Worm (Caenorhabditis elegans) whole organism, L4/young adult: ENCODE measurements around the gene srh-52.

Experiments
- W03F9.2 ChIP-seq: fragments of 150-350 bp; optimal IDR thresholded peaks from 2 replicates; lab custom pipeline; 2014; ENCODE audit warnings: missing biosample characterization, missing genetic modification characterization
- dao-5 ChIP-seq: sonication (generic microtip); optimal IDR thresholded peaks from 2 replicates; lab custom pipeline; 2016; ENCODE audit warnings: missing genotype, missing genetic modification characterization, moderate library complexity, missing compliant biosample characterization
- him-1 ChIP-seq: sonication (generic microtip); optimal IDR thresholded peaks from 2 replicates; lab custom pipeline; 2016; ENCODE audit warnings: missing genotype, missing genetic modification reagents, missing genetic modification characterization, missing compliant biosample characterization

The srh-52 gene

ce11 chrV:15352376-15352775, 23.7 kb downstream of the srh-52 start, which contains the start of gene srx-58:
Gene srx-58 (plus strand): TSS chrV:15352676.
- TF ChIP-seq dao-5 (no peak), him-1 (tag; lab: Kevin White, UChicago) (no peak)

DNA sequence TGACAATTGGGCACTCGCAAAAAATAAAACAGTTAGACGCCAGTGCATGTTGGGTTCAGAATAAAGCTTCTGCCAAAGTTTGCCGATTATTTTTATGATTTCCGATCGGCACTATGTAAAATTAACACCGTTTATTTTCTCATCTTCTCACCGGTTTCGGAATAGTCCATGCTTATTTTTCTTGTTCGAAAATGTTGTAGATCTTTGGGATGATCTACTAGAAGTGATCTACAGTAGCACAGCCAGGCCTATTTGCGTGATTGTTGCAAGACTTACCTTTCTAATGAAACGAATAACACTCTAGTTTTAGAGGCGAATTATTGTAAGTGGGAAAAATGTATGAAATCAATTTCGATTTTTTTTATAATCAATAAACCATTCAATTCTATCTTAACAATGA, 25.5 kb downstream of the srh-52 start, which contains the start of gene clec-231:
Gene clec-231, minus strand, starts transcription at position 101 of the 400 bp plus-strand sequence.
- TF ChIP-seq him-1 (tag; lab: Kevin White, UChicago): no peak

ce11 chrV:15349044-15349443, 27.1 kb downstream of the srh-52 start, which contains the start of gene clec-230:
Gene clec-230 (minus strand): TSS chrV:15349144.
- TF ChIP-seq dao-5: no peak
- TF ChIP-seq him-1 (tag; lab: Kevin White, UChicago): no peak
- no peak for TF ChIP-seq W03F9.2 (tag; lab: Kevin White, UChicago)

DNA sequence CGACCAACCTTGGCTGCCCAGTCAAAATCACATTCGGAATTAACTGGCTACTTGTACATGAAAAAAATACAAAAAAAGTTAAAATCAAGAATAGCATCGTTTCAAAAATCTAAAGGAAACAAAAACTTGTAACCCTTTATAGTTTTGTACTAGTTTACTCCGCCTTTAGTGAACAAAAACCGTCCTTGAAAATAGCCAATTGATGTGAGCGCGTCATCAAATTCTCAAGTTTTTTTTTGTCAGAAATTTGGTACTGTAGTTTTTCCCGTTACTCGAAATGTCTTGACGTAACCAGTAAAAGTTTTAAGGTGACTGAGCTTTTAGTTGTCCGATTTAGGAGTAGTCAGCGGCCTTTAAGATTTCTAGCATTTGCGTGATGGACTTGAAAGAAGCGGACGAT, 28.8 kb downstream of the srh-52 start, which contains the start of gene C29F3.3:
Gene C29F3.3, minus strand, starts transcription at position 101 of the 400 bp plus-strand sequence.
- TF ChIP-seq him-1 (tag; lab: Kevin White, UChicago) (no peak), W03F9.2 (tag; lab: Kevin White, UChicago) (no peak), dao-5 (no peak)

DNA sequence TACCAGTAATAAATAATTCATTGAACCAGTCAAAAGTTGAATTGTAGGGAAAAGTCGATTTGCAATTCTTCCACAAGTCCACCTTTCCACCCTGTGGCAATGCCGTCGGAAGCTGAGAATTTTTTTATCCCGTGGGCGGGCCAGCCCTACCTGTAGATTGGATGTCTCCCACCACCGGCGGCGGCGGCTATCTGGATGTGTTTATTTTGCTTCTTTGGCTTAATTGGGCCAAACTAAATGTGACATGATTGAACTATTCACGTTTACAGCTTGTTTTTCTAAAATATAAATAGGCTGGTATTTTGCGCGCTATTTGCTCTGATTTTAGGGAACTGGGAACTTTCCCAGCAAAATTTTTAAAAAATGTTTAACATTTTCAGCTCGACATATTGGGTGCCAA, 31.6 kb downstream of the srh-52 start, which contains the start of gene wrt-8:
Gene wrt-8, minus strand, starts transcription at position 101 of the 400 bp plus-strand sequence.
- TF ChIP-seq him-1 (tag; lab: Kevin White, UChicago): no peak
- TF ChIP-seq W03F9.2 (tag; lab: Kevin White, UChicago): no peak
- no peak for TF ChIP-seq dao-5

DNA sequence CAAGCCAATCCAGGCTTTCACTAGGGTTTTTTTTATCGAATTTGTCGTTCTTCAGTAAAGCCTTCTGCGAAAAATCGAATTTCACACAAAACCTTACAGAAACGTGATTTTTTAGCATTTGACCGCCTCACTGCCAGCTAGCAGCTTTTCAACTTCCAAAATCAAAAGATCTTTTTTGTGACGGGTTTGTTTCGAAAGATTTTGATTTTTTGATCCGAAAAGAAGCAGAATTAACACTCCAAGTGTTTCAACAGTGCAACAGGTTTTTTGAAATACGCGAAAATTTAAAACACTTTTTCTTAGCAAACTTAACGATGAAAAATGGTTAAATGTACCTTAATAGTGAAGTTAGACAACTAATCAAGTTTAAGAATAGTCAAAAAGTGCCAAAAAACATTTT, 34.7 kb downstream of the srh-52 start, which contains the start of gene clec-229:
Gene clec-229, minus strand, starts transcription at position 101 of the 400 bp plus-strand sequence.
- TF ChIP-seq dao-5 (no peak), him-1 (tag; lab: Kevin White, UChicago) (no peak), W03F9.2 (tag; lab: Kevin White, UChicago) (no peak)

DNA sequence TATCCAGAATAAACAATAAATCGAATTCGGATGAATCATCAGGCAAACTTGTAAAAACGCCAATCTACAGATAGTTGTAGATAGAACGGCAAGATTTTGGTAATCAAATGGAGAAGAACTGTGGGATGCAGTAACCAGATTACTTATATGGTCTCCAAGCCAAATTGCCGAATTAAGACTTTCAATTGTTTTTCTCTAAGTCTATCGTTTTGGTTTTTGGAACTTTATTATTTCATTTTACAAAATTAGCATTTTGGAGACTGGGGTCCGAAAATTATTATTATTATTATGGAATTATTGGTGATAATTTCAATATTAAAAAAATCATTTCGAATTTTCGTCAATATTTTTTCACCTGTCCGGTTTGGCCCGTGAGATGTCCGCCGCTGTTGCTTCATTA, 36.8 kb downstream of the srh-52 start, which contains the start of gene clec-228:
Gene clec-228, minus strand, starts transcription at position 101 of the 400 bp plus-strand sequence.
- TF ChIP-seq W03F9.2 (tag; lab: Kevin White, UChicago) (no peak), dao-5 (no peak), him-1 (tag; lab: Kevin White, UChicago) (no peak)

ce11 chrV:15337405-15337804, 38.7 kb downstream of the srh-52 start, which contains the start of gene wrt-7:
Gene wrt-7 (minus strand): TSS chrV:15337505.
- no peak for TF ChIP-seq dao-5
- TF ChIP-seq him-1 (tag; lab: Kevin White, UChicago): no peak
- TF ChIP-seq W03F9.2 (tag; lab: Kevin White, UChicago): no peak

DNA sequence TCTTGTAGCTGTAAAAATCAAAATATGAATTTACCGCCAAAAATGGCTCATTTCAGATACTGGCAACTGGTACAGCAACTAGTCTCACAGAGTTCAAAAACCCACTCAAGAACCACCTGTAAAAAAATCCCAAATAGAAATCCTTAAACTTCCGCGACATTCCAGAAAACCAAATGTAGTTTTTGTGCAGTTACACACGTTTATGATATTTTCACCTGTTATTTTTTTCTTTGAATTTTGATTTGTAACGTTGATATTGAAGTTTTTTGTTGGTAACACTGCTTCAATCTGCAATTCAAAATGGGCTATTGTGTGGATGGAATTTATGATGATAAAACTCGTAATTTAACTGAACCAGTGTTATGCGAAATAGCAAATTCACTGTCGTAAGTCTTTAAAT, 43.3 kb downstream of the srh-52 start, which contains the start of gene srw-113:
Gene srw-113, plus strand, starts transcription at position 301 of the 400 bp plus-strand sequence.
- TF ChIP-seq him-1 (tag; lab: Kevin White, UChicago): no peak
- TF ChIP-seq W03F9.2 (tag; lab: Kevin White, UChicago): no peak
- TF ChIP-seq dao-5: no peak

DNA sequence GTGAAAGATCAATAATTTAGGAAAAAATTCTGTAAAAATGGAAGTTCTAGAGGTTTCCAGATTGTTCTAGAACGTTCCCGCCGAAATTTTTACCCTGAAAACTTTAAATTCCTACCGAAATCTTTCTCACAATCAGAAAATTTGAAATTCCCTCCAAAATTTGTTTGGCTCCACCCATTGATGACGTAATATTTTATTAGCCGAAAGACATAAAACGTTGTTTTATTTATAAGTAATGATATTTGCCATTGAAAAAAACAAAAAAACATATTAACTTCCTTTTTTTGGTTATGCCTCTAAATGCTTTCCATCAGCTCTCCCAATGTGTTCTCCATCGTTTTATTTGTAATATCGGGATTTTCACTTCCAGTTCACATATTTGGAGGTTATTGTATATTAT, 45.8 kb downstream of the srh-52 start, which contains the start of gene srh-295:
Gene srh-295, plus strand, starts transcription at position 301 of the 400 bp plus-strand sequence.
- no peak for TF ChIP-seq dao-5
- TF ChIP-seq him-1 (tag; lab: Kevin White, UChicago): no peak
- no peak for TF ChIP-seq W03F9.2 (tag; lab: Kevin White, UChicago)

DNA sequence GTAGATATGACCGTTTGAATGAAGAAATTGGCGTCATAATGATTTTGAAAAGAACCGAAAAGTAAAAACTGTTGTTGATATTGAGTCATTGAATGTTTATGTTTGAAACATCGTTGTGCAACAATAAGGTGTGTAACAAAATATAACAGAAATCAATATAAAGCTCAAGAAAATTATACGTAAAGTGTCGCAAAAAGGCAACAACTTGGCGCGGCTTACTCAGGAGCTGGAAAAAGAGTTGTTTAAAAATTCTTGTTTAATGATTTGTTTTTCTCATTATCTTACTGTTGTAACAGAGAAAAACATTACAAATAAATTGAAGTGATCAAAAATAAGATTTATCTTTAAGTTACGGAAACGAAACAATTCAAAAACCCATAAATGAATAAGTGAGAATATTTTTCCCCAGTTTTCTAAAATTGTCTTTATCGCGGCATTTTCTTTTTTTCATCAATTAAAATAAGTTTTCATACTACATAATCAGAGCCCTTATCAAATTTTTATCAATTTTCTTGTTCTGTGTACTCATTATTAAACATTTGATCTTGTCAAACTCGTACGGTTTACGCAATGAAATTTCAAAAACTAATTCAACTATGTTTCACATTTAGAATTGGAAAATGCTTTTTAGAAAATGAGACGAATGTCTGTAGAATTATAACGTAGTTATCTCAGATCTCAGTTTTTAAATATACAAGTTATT, 48.2 kb downstream of the srh-52 start, which contains the start of gene ZK1037.6:
Gene ZK1037.6, minus strand, starts transcription at position 51 of the 703 bp plus-strand sequence.
- TF ChIP-seq dao-5 (no peak), W03F9.2 (tag; lab: Kevin White, UChicago) (no peak), him-1 (tag; lab: Kevin White, UChicago) (no peak)
